Fruit fly (Drosophila melanogaster) Kc167 (cell line): ENCODE results near the gene CG14646.

Source experiments
- Myc ChIP-seq: fragments of >200 bp; optimal IDR thresholded peaks from 2 replicates; lab custom pipeline; 2017; ENCODE audit warnings: missing external identifiers
- Sin3A ChIP-seq: fragments of >200 bp; optimal IDR thresholded peaks from 2 replicates; lab custom pipeline; 2018; ENCODE audit warnings: missing external identifiers
- h ChIP-seq: fragments of >200 bp; optimal IDR thresholded peaks from 3 replicates; lab custom pipeline; 2018; ENCODE audit warnings: missing external identifiers
- insv ChIP-seq: fragments of >200 bp; optimal IDR thresholded peaks from 3 replicates; lab custom pipeline; 2018; ENCODE audit warnings: missing external identifiers
- psq ChIP-seq: fragments of >200 bp; optimal IDR thresholded peaks from 2 replicates; lab custom pipeline; 2017; ENCODE audit warnings: missing external identifiers
- ttk ChIP-seq: sonication (Bioruptor generic); optimal IDR thresholded peaks from 2 replicates; lab custom pipeline; 2017; ENCODE audit warnings: missing external identifiers

- TF ChIP-seq Myc (lab: Kevin White, UChicago) = no peak
- no peak for TF ChIP-seq Sin3A (lab: Kevin White, UChicago)
- TF ChIP-seq psq = no peak
- TF ChIP-seq ttk (lab: Kevin White, UChicago) = no peak
- no peak for TF ChIP-seq insv (lab: Kevin White, UChicago)
- TF ChIP-seq h = no peak
Observed at dm6 chr3R:4378363-4379354, 11.5 kb upstream of the CG14646 start, which contains the start of gene Sfxn1-3.
